Fruit fly (Drosophila melanogaster) whole organism, embryonic: ENCODE results near the gene Cad96Cb.

ENCODE experiments used
- CG10543 ChIP-seq: fragments of 200-800 bp; sonication (Bioruptor generic); optimal IDR thresholded peaks from 3 replicates; lab custom pipeline; 2017; ENCODE audit warnings: missing biosample characterization, mild to moderate bottlenecking, missing genetic modification characterization, moderate library complexity
- CG11247 ChIP-seq: fragments of 200-800 bp; sonication (Bioruptor generic); IDR thresholded peaks from 2 replicates; pipeline ENCODE4 v1.3.6; 2022; ENCODE audit warnings: missing biosample characterization, missing genetic modification characterization
- CG11398 ChIP-seq: fragments of 200-800 bp; sonication (Bioruptor generic); optimal IDR thresholded peaks from 2 replicates; lab custom pipeline; 2016; ENCODE audit warnings: missing biosample characterization, missing genetic modification characterization
- CG13287 ChIP-seq: fragments of 200-800 bp; sonication (Bioruptor generic); IDR thresholded peaks from 2 replicates; pipeline ENCODE4 v1.3.6; 2022; ENCODE audit warnings: missing biosample characterization, missing genetic modification characterization; ENCODE audit not compliant: partially characterized antibody
- CG13624 ChIP-seq: fragments of 200-800 bp; sonication (Bioruptor generic); optimal IDR thresholded peaks from 2 replicates; lab custom pipeline; 2016; ENCODE audit warnings: missing biosample characterization, missing genetic modification characterization
- CG14710 ChIP-seq: fragments of 200-800 bp; sonication (Bioruptor generic); optimal IDR thresholded peaks from 3 replicates; lab custom pipeline; 2019; ENCODE audit warnings: missing biosample characterization, mild to moderate bottlenecking, missing genetic modification characterization, moderate library complexity
- CG15514 ChIP-seq: fragments of 200-800 bp; sonication (Bioruptor generic); optimal IDR thresholded peaks from 3 replicates; lab custom pipeline; 2017; ENCODE audit warnings: missing biosample characterization, missing genetic modification characterization, mild to moderate bottlenecking, moderate library complexity, missing genetic modification reagents
- CG17359 ChIP-seq: fragments of 200-800 bp; sonication (Bioruptor generic); optimal IDR thresholded peaks from 3 replicates; lab custom pipeline; 2018; ENCODE audit warnings: missing biosample characterization, mild to moderate bottlenecking, missing genetic modification characterization, moderate library complexity
- CG17912 ChIP-seq: fragments of 200-800 bp; sonication (Bioruptor generic); optimal IDR thresholded peaks from 2 replicates; lab custom pipeline; 2018; ENCODE audit warnings: missing biosample characterization, mild to moderate bottlenecking, missing genetic modification characterization
- CG18476 ChIP-seq: fragments of 200-800 bp; sonication (Bioruptor generic); optimal IDR thresholded peaks from 2 replicates; lab custom pipeline; 2016; ENCODE audit warnings: missing biosample characterization, mild to moderate bottlenecking, missing genetic modification characterization
- CG2202 ChIP-seq: fragments of 200-800 bp; sonication (Bioruptor generic); optimal IDR thresholded peaks from 2 replicates; lab custom pipeline; 2018; ENCODE audit warnings: missing biosample characterization, mild to moderate bottlenecking, missing genetic modification characterization
- CG2712 ChIP-seq: fragments of 200-800 bp; optimal IDR thresholded peaks from 3 replicates; lab custom pipeline; 2019; ENCODE audit warnings: missing biosample characterization, mild to moderate bottlenecking, missing genetic modification characterization, moderate library complexity
- CG3163 ChIP-seq: fragments of 200-800 bp; sonication (Bioruptor generic); optimal IDR thresholded peaks from 3 replicates; lab custom pipeline; 2016; ENCODE audit warnings: missing biosample characterization, missing genetic modification characterization
- CG34224 ChIP-seq: fragments of 200-800 bp; sonication (Bioruptor generic); IDR thresholded peaks from 3 replicates; pipeline ENCODE4 v1.3.6; 2022; ENCODE audit warnings: missing biosample characterization, missing genetic modification characterization; ENCODE audit not compliant: partially characterized antibody
- CG6175 ChIP-seq: fragments of 200-800 bp; sonication (Bioruptor generic); IDR thresholded peaks from 3 replicates; pipeline ENCODE4 v1.3.6; 2022; ENCODE audit warnings: missing biosample characterization, missing genetic modification characterization
- CG6813 ChIP-seq: fragments of 200-800 bp; sonication (Bioruptor generic); optimal IDR thresholded peaks from 2 replicates; lab custom pipeline; 2017; ENCODE audit warnings: missing biosample characterization, missing genetic modification characterization, mild to moderate bottlenecking, moderate library complexity, missing genetic modification reagents
- CG6854 ChIP-seq: fragments of 200-800 bp; sonication (Bioruptor generic); optimal IDR thresholded peaks from 3 replicates; lab custom pipeline; 2017; ENCODE audit warnings: missing biosample characterization, mild to moderate bottlenecking, missing genetic modification characterization
- CG8281 ChIP-seq: fragments of 200-800 bp; sonication (Bioruptor generic); optimal IDR thresholded peaks from 2 replicates; lab custom pipeline; 2018; ENCODE audit warnings: missing biosample characterization, mild to moderate bottlenecking, missing genetic modification characterization, moderate library complexity
- CG8924 ChIP-seq: fragments of 200-800 bp; optimal IDR thresholded peaks from 3 replicates; lab custom pipeline; 2019; ENCODE audit warnings: missing biosample characterization, mild to moderate bottlenecking, missing genetic modification characterization, moderate library complexity
- CG9437 ChIP-seq: fragments of 200-800 bp; sonication (Bioruptor generic); optimal IDR thresholded peaks from 2 replicates; lab custom pipeline; 2018; ENCODE audit warnings: missing biosample characterization, mild to moderate bottlenecking, missing genetic modification characterization
- Hmx ChIP-seq: fragments of 200-800 bp; sonication (Bioruptor generic); optimal IDR thresholded peaks from 2 replicates; lab custom pipeline; 2016; ENCODE audit warnings: missing biosample characterization, missing genetic modification characterization
- MBD-R2 ChIP-seq: fragments of 200-800 bp; sonication (Bioruptor generic); IDR thresholded peaks from 2 replicates; pipeline ENCODE4 v1.3.6; 2022; ENCODE audit warnings: missing biosample characterization, missing genetic modification characterization
- MTF-1 ChIP-seq: fragments of 200-800 bp; sonication (Bioruptor generic); optimal IDR thresholded peaks from 2 replicates; lab custom pipeline; 2018; ENCODE audit warnings: missing biosample characterization, mild to moderate bottlenecking, missing genetic modification characterization, borderline replicate concordance
- PHDP ChIP-seq: fragments of 200-800 bp; sonication (Bioruptor generic); optimal IDR thresholded peaks from 3 replicates; lab custom pipeline; 2018; ENCODE audit warnings: missing biosample characterization, mild to moderate bottlenecking, missing genetic modification characterization, moderate library complexity
- Ptx1 ChIP-seq: fragments of 200-800 bp; sonication (Bioruptor generic); IDR thresholded peaks from 2 replicates; pipeline ENCODE4 v1.3.6; 2022; ENCODE audit warnings: missing biosample characterization, missing genetic modification characterization
- ab ChIP-seq: fragments of 200-800 bp; sonication (Bioruptor generic); optimal IDR thresholded peaks from 2 replicates; lab custom pipeline; 2016; ENCODE audit warnings: missing biosample characterization, missing genetic modification characterization
- amos ChIP-seq: fragments of 200-800 bp; sonication (Bioruptor generic); IDR thresholded peaks from 2 replicates; pipeline ENCODE4 v1.3.6; 2022; ENCODE audit warnings: missing biosample characterization, missing genetic modification characterization; ENCODE audit not compliant: partially characterized antibody
- ara ChIP-seq: fragments of 200-800 bp; sonication (Bioruptor generic); IDR thresholded peaks from 2 replicates; pipeline ENCODE4 v1.3.6; 2022; ENCODE audit warnings: missing biosample characterization, missing genetic modification characterization
- bbx ChIP-seq: fragments of 200-800 bp; sonication (Bioruptor generic); IDR thresholded peaks from 2 replicates; pipeline ENCODE4 v1.3.6; 2022; ENCODE audit warnings: missing biosample characterization, missing genetic modification characterization; ENCODE audit not compliant: partially characterized antibody
- dati ChIP-seq: fragments of 200-800 bp; sonication (Bioruptor generic); IDR thresholded peaks from 2 replicates; pipeline ENCODE4 v1.3.6; 2022; ENCODE audit warnings: missing biosample characterization, missing genetic modification characterization
- dpn ChIP-seq, 2 experiments: fragments of 200-800 bp; sonication (Bioruptor generic); optimal IDR thresholded peaks; 3 replicates each; lab custom pipeline; 2016; ENCODE audit warnings: missing biosample characterization in 2 of 2, missing genetic modification characterization in 2 of 2
- gcm ChIP-seq: fragments of 200-800 bp; sonication (Bioruptor generic); optimal IDR thresholded peaks from 2 replicates; lab custom pipeline; 2019; ENCODE audit warnings: missing biosample characterization, mild to moderate bottlenecking, missing genetic modification characterization, moderate library complexity
- her ChIP-seq: fragments of 200-800 bp; sonication (Bioruptor generic); optimal IDR thresholded peaks from 2 replicates; lab custom pipeline; 2016; ENCODE audit warnings: missing biosample characterization, missing genetic modification characterization
- hkb ChIP-seq, 2 experiments: fragments of 200-800 bp in 1 of 2; fragments of >200 bp in 1 of 2; sonication (Bioruptor generic) in 1 of 2; IDR thresholded peaks in 1 of 2; optimal IDR thresholded peaks in 1 of 2; 2 replicates each; pipeline versions ENCODE4 v1.3.6 to Lab custom; 2017 to 2022; ENCODE audit warnings: missing biosample characterization in 1 of 2, missing genetic modification characterization in 1 of 2
- mam ChIP-seq: fragments of 200-800 bp; sonication (Bioruptor generic); optimal IDR thresholded peaks from 3 replicates; lab custom pipeline; 2016; ENCODE audit warnings: missing biosample characterization, missing genetic modification characterization
- nom ChIP-seq: fragments of 200-800 bp; sonication (Bioruptor generic); optimal IDR thresholded peaks from 2 replicates; lab custom pipeline; 2017; ENCODE audit warnings: missing biosample characterization, missing genetic modification characterization, mild to moderate bottlenecking, moderate library complexity, missing genetic modification reagents
- pnt ChIP-seq: fragments of 200-800 bp; sonication (Bioruptor generic); optimal IDR thresholded peaks from 3 replicates; lab custom pipeline; 2016; ENCODE audit warnings: missing biosample characterization, missing genetic modification characterization
- pros ChIP-seq: fragments of 200-800 bp; sonication (Bioruptor generic); optimal IDR thresholded peaks from 3 replicates; lab custom pipeline; 2019; ENCODE audit warnings: missing biosample characterization, mild to moderate bottlenecking, missing genetic modification characterization, moderate library complexity
- pum ChIP-seq: fragments of 200-800 bp; sonication (Bioruptor generic); optimal IDR thresholded peaks from 2 replicates; lab custom pipeline; 2016; ENCODE audit warnings: missing biosample characterization, missing genetic modification characterization
- ranshi ChIP-seq: fragments of 200-800 bp; sonication (Bioruptor generic); IDR thresholded peaks from 2 replicates; pipeline ENCODE4 v1.3.6; 2022; ENCODE audit warnings: missing biosample characterization, missing genetic modification characterization
- scrt ChIP-seq: fragments of 200-800 bp; sonication (Bioruptor generic); optimal IDR thresholded peaks from 2 replicates; lab custom pipeline; 2018; ENCODE audit warnings: missing biosample characterization, mild to moderate bottlenecking, missing genetic modification characterization, moderate library complexity
- sens ChIP-seq: fragments of 200-800 bp; sonication (Bioruptor generic); peaks from one replicate; lab custom pipeline; 2016; ENCODE audit warnings: missing biosample characterization, missing genetic modification characterization
- shn ChIP-seq: fragments of 200-800 bp; sonication (Bioruptor generic); optimal IDR thresholded peaks from 3 replicates; lab custom pipeline; 2016; ENCODE audit warnings: missing biosample characterization, missing genetic modification characterization
- slbo ChIP-seq: fragments of 200-800 bp; sonication (Bioruptor generic); IDR thresholded peaks from 2 replicates; pipeline ENCODE4 v1.3.6; 2022; ENCODE audit warnings: missing biosample characterization, missing genetic modification characterization
- stwl ChIP-seq: fragments of 200-800 bp; sonication (Bioruptor generic); optimal IDR thresholded peaks from 3 replicates; lab custom pipeline; 2018; ENCODE audit warnings: missing biosample characterization, mild to moderate bottlenecking, missing genetic modification characterization, moderate library complexity
- tna ChIP-seq: fragments of 200-800 bp; sonication (Bioruptor generic); IDR thresholded peaks from 2 replicates; pipeline ENCODE4 v1.3.6; 2022; ENCODE audit warnings: missing biosample characterization, missing genetic modification characterization; ENCODE audit not compliant: partially characterized antibody
- unpg ChIP-seq: fragments of 200-800 bp; sonication (Bioruptor generic); optimal IDR thresholded peaks from 3 replicates; lab custom pipeline; 2018; ENCODE audit warnings: missing biosample characterization, mild to moderate bottlenecking, missing genetic modification characterization, moderate library complexity
- vnd ChIP-seq: fragments of 200-800 bp; sonication (Bioruptor generic); IDR thresholded peaks from 3 replicates; pipeline ENCODE4 v1.3.6; 2022; ENCODE audit warnings: missing biosample characterization, missing genetic modification characterization; ENCODE audit not compliant: partially characterized antibody
- vvl ChIP-seq: fragments of 200-800 bp; sonication (Bioruptor generic); IDR thresholded peaks from 2 replicates; pipeline ENCODE4 v1.3.6; 2022; ENCODE audit warnings: missing biosample characterization, missing genetic modification characterization

Cad96Cb gene

dm6 chr3R:25215123-25215522 lies 17.0 kb downstream of the Cad96Cb start, which contains the start of gene Saysd1 (continued):
- TF ChIP-seq bbx (peak; percentile 92), slbo (GFP tag; lab: Robert Waterston, UW) (no peak), ab (GFP tag; lab: Kevin White, UChicago) (no peak), CG10543 (GFP tag; lab: Kevin White, UChicago) (peak; percentile 41), CG11398 (GFP tag; lab: Kevin White, UChicago) (no peak), gcm (no peak), dpn (GFP tag; optimal IDR thresholded peaks at IDR 0.05; lab: Kevin White, UChicago) (peak in 1 of 2 experiments; percentile 13), mam (GFP tag; lab: Kevin White, UChicago) (peak; percentile 48), CG8924 (tag; lab: Kevin White, UChicago) (no peak), amos (peak; percentile 79), ara (0 out of 2 replicates have a peak, but pooled peaks have one; percentile 29), CG11247 (GFP tag; lab: Robert Waterston, UW) (peak; percentile 62), CG6813 (GFP tag; lab: Kevin White, UChicago) (no peak), MTF-1 (GFP tag; lab: Kevin White, UChicago) (no peak), shn (GFP tag; lab: Kevin White, UChicago) (no peak), tna (GFP tag; lab: Robert Waterston, UW) (peak; percentile 81), vnd (GFP tag; lab: Robert Waterston, UW) (peak; percentile 78), pros (GFP tag; lab: Kevin White, UChicago) (no peak), pum (GFP tag; lab: Kevin White, UChicago) (no peak), CG34224 (GFP tag; lab: Robert Waterston, UW) (peak; percentile 91), CG6175 (GFP tag; lab: Robert Waterston, UW) (peak; percentile 35; the same call in 1 of the 3 replicates), ranshi (GFP tag; lab: Robert Waterston, UW) (no peak), PHDP (tag; lab: Kevin White, UChicago) (peak; percentile 7), CG17359 (peak; percentile 45), sens (GFP tag; lab: Kevin White, UChicago) (peak; percentile 88), scrt (no peak), CG13624 (peak; percentile 64), dati (no peak), vvl (peak; percentile 60), CG18476 (GFP tag; lab: Kevin White, UChicago) (peak; percentile 11), CG3163 (no peak), CG17912 (no peak), CG8281 (tag; lab: Kevin White, UChicago) (no peak), CG15514 (GFP tag; lab: Kevin White, UChicago) (peak; percentile 38), MBD-R2 (GFP tag; lab: Robert Waterston, UW) (peak; percentile 85), stwl (peak; percentile 83), hkb (optimal IDR thresholded peaks at IDR 0.05; lab: Kevin White, UChicago) (no peak), hkb (GFP tag; IDR thresholded peaks at IDR 0.05; lab: Robert Waterston, UW) (no peak; the same call in 1 of the 2 replicates), Hmx (GFP tag; lab: Kevin White, UChicago) (peak; percentile 10), pnt (no peak), CG13287 (GFP tag; lab: Robert Waterston, UW) (peak; percentile 91), CG2202 (tag; lab: Kevin White, UChicago) (no peak), CG14710 (tag; lab: Kevin White, UChicago) (peak; percentile 25), nom (GFP tag; lab: Kevin White, UChicago) (no peak), her (GFP tag; lab: Kevin White, UChicago) (no peak), CG9437 (peak; percentile 77), Ptx1 (GFP tag; lab: Robert Waterston, UW) (peak; percentile 66), CG2712 (tag; lab: Kevin White, UChicago) (no peak), unpg (peak; percentile 9), CG6854 (no peak)
